Fruit fly (Drosophila melanogaster): Measurements from ENCODE around the gene CG33299.

dm6 chr2L:9677101-9677500 is 20.7 kb downstream of the CG33299 start:
- TF ChIP-seq Pif1A (GFP tag; optimal IDR thresholded peaks at IDR 0.05) (no peak), Ets98B (GFP tag; IDR thresholded peaks at IDR 0.05) (no peak), EcR (GFP tag; optimal IDR thresholded peaks at IDR 0.05) (no peak), Snoo (tag; optimal IDR thresholded peaks at IDR 0.05) (no peak), CG8159 (tag; optimal IDR thresholded peaks at IDR 0.05) (no peak), CG34367 (tag; optimal IDR thresholded peaks at IDR 0.05) (no peak), CG14655 (GFP tag; optimal IDR thresholded peaks at IDR 0.05) (no peak)

Measured in whole organism, pupa.